Worm (Caenorhabditis elegans) whole organism, L3 larva: Measurements from ENCODE around the gene F40F4.7.
A peak's percentile ranks its signal among the peaks of the same experiment; 100 is the strongest.

Experiments used
- R02D3.7 ChIP-seq: fragments of 150-350 bp; optimal IDR thresholded peaks from 2 replicates; lab custom pipeline; 2014; ENCODE audit warnings: missing biosample characterization, missing genetic modification characterization
- ZK546.5 ChIP-seq: sonication (generic microtip); optimal IDR thresholded peaks from 2 replicates; lab custom pipeline; 2017; ENCODE audit warnings: missing biosample characterization, missing genetic modification characterization
- aly-2 ChIP-seq: fragments of 150-350 bp; optimal IDR thresholded peaks from 2 replicates; lab custom pipeline; 2014; ENCODE audit warnings: missing biosample characterization, missing genetic modification characterization
- ama-1 ChIP-seq: fragments of 150-350 bp; optimal IDR thresholded peaks from 2 replicates; lab custom pipeline; 2018
- ceh-16 ChIP-seq: sonication (generic microtip); optimal IDR thresholded peaks from 2 replicates; lab custom pipeline; 2017; ENCODE audit warnings: missing biosample characterization, missing genetic modification characterization
- ceh-28 ChIP-seq: fragments of 150-350 bp; optimal IDR thresholded peaks from 2 replicates; lab custom pipeline; 2014; ENCODE audit warnings: missing biosample characterization, missing genetic modification reagents, missing genetic modification characterization
- ceh-82 ChIP-seq: fragments of 150-350 bp; optimal IDR thresholded peaks from 2 replicates; lab custom pipeline; 2014; ENCODE audit warnings: missing biosample characterization, missing genetic modification characterization
- ceh-9 ChIP-seq: sonication (generic microtip); optimal IDR thresholded peaks from 2 replicates; lab custom pipeline; 2018; ENCODE audit warnings: missing biosample characterization, missing genetic modification characterization
- daf-12 ChIP-seq: fragments of 150-350 bp; optimal IDR thresholded peaks from 2 replicates; lab custom pipeline; 2014; ENCODE audit warnings: missing biosample characterization, missing genetic modification reagents, missing genetic modification characterization
- egl-27 ChIP-seq: sonication (generic microtip); optimal IDR thresholded peaks from 4 replicates; lab custom pipeline; 2017; ENCODE audit warnings: missing biosample characterization, missing genetic modification reagents, missing genetic modification characterization
- egl-5 ChIP-seq: fragments of 150-350 bp; optimal IDR thresholded peaks from 2 replicates; lab custom pipeline; 2017; ENCODE audit warnings: missing biosample characterization, missing genetic modification reagents, missing genetic modification characterization, inconsistent platforms
- elt-1 ChIP-seq: fragments of 150-350 bp; optimal IDR thresholded peaks from 2 replicates; lab custom pipeline; 2014; ENCODE audit warnings: missing biosample characterization, missing genetic modification characterization
- elt-2 ChIP-seq: sonication (generic microtip); optimal IDR thresholded peaks from 2 replicates; lab custom pipeline; 2016; ENCODE audit warnings: missing genetic modification reagents, mild to moderate bottlenecking, missing genetic modification characterization, missing compliant biosample characterization
- elt-3 ChIP-seq, 3 experiments: fragments of 150-350 bp in 1 of 3; sonication (generic microtip) in 2 of 3; optimal IDR thresholded peaks; 2 replicates in 2 of 3; 4 replicates in 1 of 3; lab custom pipeline; 2014 to 2017; ENCODE audit warnings: missing biosample characterization in 3 of 3, missing genetic modification characterization in 3 of 3
- eor-1 ChIP-seq, 2 experiments: fragments of 150-350 bp; optimal IDR thresholded peaks; 2 replicates each; lab custom pipeline; 2014 to 2018; ENCODE audit warnings: missing biosample characterization in 2 of 2, missing genetic modification characterization in 2 of 2
- fkh-10 ChIP-seq: sonication (generic microtip); optimal IDR thresholded peaks from 2 replicates; lab custom pipeline; 2017; ENCODE audit warnings: missing biosample characterization, missing genetic modification reagents, missing genetic modification characterization
- fkh-2 ChIP-seq: fragments of 150-350 bp; optimal IDR thresholded peaks from 2 replicates; lab custom pipeline; 2014; ENCODE audit warnings: missing biosample characterization, missing genetic modification reagents, missing genetic modification characterization
- fos-1 ChIP-seq: fragments of 150-350 bp; optimal IDR thresholded peaks from 2 replicates; lab custom pipeline; 2014; ENCODE audit warnings: missing biosample characterization, missing genetic modification characterization
- hmg-11 ChIP-seq: sonication (generic microtip); optimal IDR thresholded peaks from 2 replicates; lab custom pipeline; 2016; ENCODE audit warnings: missing genetic modification characterization, missing compliant biosample characterization
- jun-1 ChIP-seq: fragments of 150-350 bp; optimal IDR thresholded peaks from 2 replicates; lab custom pipeline; 2014; ENCODE audit warnings: missing biosample characterization, missing genetic modification reagents, missing genetic modification characterization
- lin-15B ChIP-seq: fragments of 150-350 bp; optimal IDR thresholded peaks from 2 replicates; lab custom pipeline; 2014; ENCODE audit warnings: missing biosample characterization, missing genetic modification characterization
- lin-39 ChIP-seq: fragments of 150-350 bp; optimal IDR thresholded peaks from 2 replicates; lab custom pipeline; 2018; ENCODE audit warnings: missing biosample characterization, missing genetic modification reagents, missing genetic modification characterization
- lsy-12 ChIP-seq: sonication (generic microtip); optimal IDR thresholded peaks from 2 replicates; lab custom pipeline; 2016; ENCODE audit warnings: mild to moderate bottlenecking, missing genetic modification characterization, missing compliant biosample characterization
- mdl-1 ChIP-seq: fragments of 150-350 bp; optimal IDR thresholded peaks from 2 replicates; lab custom pipeline; 2014; ENCODE audit warnings: missing biosample characterization, missing genetic modification characterization
- mml-1 ChIP-seq: fragments of 150-350 bp; sonication (generic microtip); optimal IDR thresholded peaks from 3 replicates; lab custom pipeline; 2014; ENCODE audit warnings: missing biosample characterization, missing genetic modification characterization
- nfya-1 ChIP-seq: sonication (generic microtip); optimal IDR thresholded peaks from 2 replicates; lab custom pipeline; 2017; ENCODE audit warnings: missing genetic modification characterization, mild to moderate bottlenecking, missing compliant biosample characterization, antibody characterized with exemption, moderate library complexity; ENCODE audit not compliant: insufficient read depth
- nhr-11 ChIP-seq: fragments of 150-350 bp; optimal IDR thresholded peaks from 2 replicates; lab custom pipeline; 2014; ENCODE audit warnings: missing biosample characterization, missing genetic modification characterization
- nhr-12 ChIP-seq: fragments of 150-350 bp; optimal IDR thresholded peaks from 2 replicates; lab custom pipeline; 2014; ENCODE audit warnings: missing biosample characterization, missing genetic modification characterization
- nhr-23 ChIP-seq: fragments of 150-350 bp; optimal IDR thresholded peaks from 2 replicates; lab custom pipeline; 2014; ENCODE audit warnings: missing biosample characterization, missing genetic modification reagents, missing genetic modification characterization
- nhr-237 ChIP-seq: fragments of 150-350 bp; optimal IDR thresholded peaks from 2 replicates; lab custom pipeline; 2014; ENCODE audit warnings: missing biosample characterization, missing genetic modification characterization
- nhr-25 ChIP-seq: sonication (generic microtip); optimal IDR thresholded peaks from 2 replicates; lab custom pipeline; 2017; ENCODE audit warnings: missing biosample characterization, missing genetic modification characterization
- nhr-28 ChIP-seq: fragments of 150-350 bp; optimal IDR thresholded peaks from 2 replicates; lab custom pipeline; 2014; ENCODE audit warnings: missing biosample characterization, missing genetic modification characterization
- nhr-43 ChIP-seq: sonication (generic microtip); optimal IDR thresholded peaks from 2 replicates; lab custom pipeline; 2016; ENCODE audit warnings: mild to moderate bottlenecking, missing genetic modification characterization, missing compliant biosample characterization; ENCODE audit not compliant: poor library complexity, severe bottlenecking
- nhr-67 ChIP-seq: fragments of 150-350 bp; optimal IDR thresholded peaks from 2 replicates; lab custom pipeline; 2014; ENCODE audit warnings: missing biosample characterization, missing genetic modification characterization
- nhr-76 ChIP-seq: fragments of 150-350 bp; sonication (generic microtip); optimal IDR thresholded peaks from 5 replicates; lab custom pipeline; 2014; ENCODE audit warnings: missing biosample characterization, missing genetic modification characterization
- nhr-77 ChIP-seq: fragments of 150-350 bp; optimal IDR thresholded peaks from 2 replicates; lab custom pipeline; 2014; ENCODE audit warnings: missing biosample characterization, missing genetic modification characterization
- pha-4 ChIP-seq: fragments of 150-350 bp; optimal IDR thresholded peaks from 2 replicates; lab custom pipeline; 2014; ENCODE audit warnings: missing biosample characterization, missing genetic modification reagents, missing genetic modification characterization
- pqm-1 ChIP-seq: fragments of 150-350 bp; optimal IDR thresholded peaks from 2 replicates; lab custom pipeline; 2017; ENCODE audit warnings: missing biosample characterization, missing genetic modification characterization, inconsistent platforms
- sea-2 ChIP-seq: fragments of 150-350 bp; sonication (generic microtip); optimal IDR thresholded peaks from 4 replicates; lab custom pipeline; 2014; ENCODE audit warnings: missing biosample characterization, missing genetic modification reagents, missing genetic modification characterization
- skn-1 ChIP-seq: fragments of 150-350 bp; optimal IDR thresholded peaks from 2 replicates; lab custom pipeline; 2014; ENCODE audit warnings: missing biosample characterization, missing genetic modification characterization
- snpc-4 ChIP-seq: fragments of 150-350 bp; optimal IDR thresholded peaks from 2 replicates; lab custom pipeline; 2014; ENCODE audit warnings: missing biosample characterization, missing genetic modification characterization
- tbx-2 ChIP-seq: sonication (generic microtip); optimal IDR thresholded peaks from 2 replicates; lab custom pipeline; 2016; ENCODE audit warnings: mild to moderate bottlenecking, missing genetic modification characterization, missing compliant biosample characterization
- unc-39 ChIP-seq: sonication (generic microtip); optimal IDR thresholded peaks from 4 replicates; lab custom pipeline; 2017; ENCODE audit warnings: missing biosample characterization, missing genetic modification characterization
- unc-62 ChIP-seq: fragments of 150-350 bp; sonication (generic microtip); optimal IDR thresholded peaks from 4 replicates; lab custom pipeline; 2014; ENCODE audit warnings: missing biosample characterization, missing genetic modification reagents, missing genetic modification characterization
- zag-1 ChIP-seq: fragments of 150-350 bp; optimal IDR thresholded peaks from 2 replicates; lab custom pipeline; 2014; ENCODE audit warnings: missing biosample characterization, missing genetic modification characterization
- ztf-11 ChIP-seq: fragments of 150-350 bp; optimal IDR thresholded peaks from 2 replicates; lab custom pipeline; 2014; ENCODE audit warnings: missing biosample characterization, missing genetic modification characterization
- ztf-4 ChIP-seq: fragments of 150-350 bp; optimal IDR thresholded peaks from 2 replicates; lab custom pipeline; 2014; ENCODE audit warnings: missing biosample characterization, missing genetic modification characterization

F40F4.7 gene

ce11 chrX:3245812-3246211 lies at the start of gene F40F4.7:
Gene F40F4.7 (minus strand): TSS chrX:3245933.
- TF ChIP-seq egl-27 (no peak), nhr-76 (tag; lab: Kevin White, UChicago) (no peak), nhr-77 (tag; lab: Kevin White, UChicago) (no peak), R02D3.7 (tag; lab: Kevin White, UChicago) (no peak), ztf-11 (tag; lab: Kevin White, UChicago) (no peak), jun-1 (peak; percentile 38), ama-1 (lab: Kevin White, UChicago) (no peak), lin-15B (peak; percentile 35), fos-1 (tag; lab: Kevin White, UChicago) (no peak), nhr-25 (tag; lab: Kevin White, UChicago) (peak; percentile 47), nhr-67 (tag; lab: Kevin White, UChicago) (no peak), aly-2 (tag; lab: Kevin White, UChicago) (no peak), nfya-1 (tag; lab: Kevin White, UChicago) (no peak), tbx-2 (tag; lab: Kevin White, UChicago) (no peak), elt-2 (peak; percentile 59), elt-3 (tag; optimal IDR thresholded peaks at IDR 0.05; lab: Kevin White, UChicago) (no peak), ceh-82 (tag; lab: Kevin White, UChicago) (no peak), unc-39 (tag; lab: Kevin White, UChicago) (no peak), fkh-10 (GFP tag; lab: Kevin White, UChicago) (no peak), egl-5 (tag; lab: Kevin White, UChicago) (peak; percentile 74), eor-1 (tag; optimal IDR thresholded peaks at IDR 0.05; lab: Kevin White, UChicago) (no peak), ztf-4 (tag; lab: Kevin White, UChicago) (no peak), ceh-28 (tag; lab: Kevin White, UChicago) (no peak), ceh-9 (tag; lab: Kevin White, UChicago) (no peak), ceh-16 (tag; lab: Kevin White, UChicago) (no peak), daf-12 (tag; lab: Kevin White, UChicago) (no peak), lsy-12 (tag; lab: Kevin White, UChicago) (no peak), nhr-23 (tag; lab: Kevin White, UChicago) (peak; percentile 49), skn-1 (tag; lab: Kevin White, UChicago) (no peak), nhr-11 (tag; lab: Kevin White, UChicago) (no peak), hmg-11 (peak; percentile 20), nhr-43 (tag; lab: Kevin White, UChicago) (no peak), nhr-12 (tag; lab: Kevin White, UChicago) (no peak), mml-1 (tag; lab: Kevin White, UChicago) (no peak), elt-1 (no peak), pha-4 (tag; lab: Kevin White, UChicago) (peak; percentile 93), zag-1 (tag; lab: Kevin White, UChicago) (no peak), sea-2 (GFP tag; lab: Kevin White, UChicago) (no peak), snpc-4 (tag; lab: Kevin White, UChicago) (no peak), unc-62 (GFP tag; lab: Kevin White, UChicago) (no peak), mdl-1 (tag; lab: Kevin White, UChicago) (no peak), fkh-2 (tag; lab: Kevin White, UChicago) (no peak), ZK546.5 (tag; lab: Kevin White, UChicago) (no peak), nhr-237 (tag; lab: Kevin White, UChicago) (no peak), lin-39 (tag; lab: Kevin White, UChicago) (peak; percentile 45), pqm-1 (tag; lab: Kevin White, UChicago) (peak; percentile 39), nhr-28 (no peak)
